Fruit fly (Drosophila melanogaster): ENCODE data around the gene CG3108.

The CG3108 gene

DNA sequence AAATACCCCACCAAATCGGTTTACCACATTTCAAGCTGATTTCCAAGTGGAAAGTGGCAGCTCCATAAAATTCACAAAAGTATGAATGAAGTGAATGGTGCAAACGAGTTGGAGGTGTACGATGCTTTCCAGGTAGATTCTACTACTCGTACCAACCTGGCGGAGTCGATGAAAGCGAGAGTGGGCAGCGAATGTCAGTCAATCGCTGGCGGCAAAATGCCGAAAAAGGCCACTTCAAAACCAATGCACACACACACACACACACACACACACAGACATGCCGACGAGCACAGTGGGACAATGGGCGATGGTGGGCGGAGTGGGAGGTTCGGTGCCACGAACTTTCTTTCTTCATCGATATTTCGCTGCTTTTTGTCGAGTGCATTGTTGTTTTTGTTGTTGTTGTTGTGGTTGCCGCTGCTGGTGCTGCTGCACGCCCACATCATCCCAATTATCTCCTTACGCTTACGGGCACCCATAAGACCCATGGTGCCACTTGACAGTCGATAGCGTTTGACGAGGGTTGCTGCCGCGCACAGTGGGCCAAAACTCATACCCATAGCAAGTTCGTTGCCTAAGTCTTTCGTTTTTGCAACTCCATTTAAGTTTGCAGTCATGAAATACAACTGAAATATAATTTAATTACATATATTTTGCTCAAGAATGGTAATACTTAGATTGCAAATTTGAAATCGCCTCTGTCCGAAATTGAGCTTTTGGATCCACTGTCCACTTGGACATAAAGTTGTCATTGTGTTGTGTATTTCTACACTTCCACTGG is 2.0 kb upstream of the CG3108 start:
- TF ChIP-seq D19A (tag; optimal IDR thresholded peaks at IDR 0.05): no peak
- no peak for TF ChIP-seq chm (GFP tag; IDR thresholded peaks at IDR 0.05)
- TF ChIP-seq tgo (GFP tag; IDR thresholded peaks at IDR 0.05): peak; percentile 35; the same call in 1 of the 3 replicates
- TF ChIP-seq CG8089 (GFP tag; optimal IDR thresholded peaks at IDR 0.05): no peak
- TF ChIP-seq CG7786 (GFP tag; optimal IDR thresholded peaks at IDR 0.05): no peak
- no peak for TF ChIP-seq toy (GFP tag; IDR thresholded peaks at IDR 0.05)
- peak; percentile 23 for TF ChIP-seq cg (GFP tag; optimal IDR thresholded peaks at IDR 0.05)
- peak; percentile 55; the same call in 1 of the 2 replicates for TF ChIP-seq Xrp1 (GFP tag; IDR thresholded peaks at IDR 0.05)
- TF ChIP-seq fd64A (GFP tag; optimal IDR thresholded peaks at IDR 0.05): no peak
- TF ChIP-seq PHDP (tag; optimal IDR thresholded peaks at IDR 0.05): peak; percentile 41
- TF ChIP-seq slbo (GFP tag; IDR thresholded peaks at IDR 0.05): no peak
- TF ChIP-seq prd (optimal IDR thresholded peaks at IDR 0.05): no peak
- peak; percentile 55; the same call in 2 of the 3 replicates for TF ChIP-seq prd (GFP tag; IDR thresholded peaks at IDR 0.05)
- peak in 1 of 2 experiments; percentile 24 for TF ChIP-seq chif (GFP tag; optimal IDR thresholded peaks at IDR 0.05)
- no peak for TF ChIP-seq CG6272 (GFP tag; IDR thresholded peaks at IDR 0.05)
- no peak for TF ChIP-seq btn (GFP tag; optimal IDR thresholded peaks at IDR 0.05)
- TF ChIP-seq CG31224 (GFP tag; IDR thresholded peaks at IDR 0.05): no peak
- peak; percentile 8 for TF ChIP-seq HHEX (GFP tag; optimal IDR thresholded peaks at IDR 0.05)
- TF ChIP-seq nerfin-1 (tag; optimal IDR thresholded peaks at IDR 0.05): peak; percentile 20
- TF ChIP-seq CG10959 (GFP tag; IDR thresholded peaks at IDR 0.05): no peak
- TF ChIP-seq sisA (GFP tag; IDR thresholded peaks at IDR 0.05): peak; percentile 49
- peak; percentile 4 for TF ChIP-seq NfI (GFP tag; optimal IDR thresholded peaks at IDR 0.05)
- no peak for TF ChIP-seq CG42726 (GFP tag; IDR thresholded peaks at IDR 0.05; ENCODE audit: partially characterized antibody)
- no peak for TF ChIP-seq emc (GFP tag; optimal IDR thresholded peaks at IDR 0.05)
- TF ChIP-seq phol (tag; optimal IDR thresholded peaks at IDR 0.05): peak; percentile 62
- TF ChIP-seq sim (GFP tag; IDR thresholded peaks at IDR 0.05): no peak
- TF ChIP-seq dmrt99B (tag; optimal IDR thresholded peaks at IDR 0.05): peak; percentile 76
- no peak for TF ChIP-seq CG15696 (tag; optimal IDR thresholded peaks at IDR 0.05)
- TF ChIP-seq CG12236 (GFP tag; optimal IDR thresholded peaks at IDR 0.05): no peak
- no peak for TF ChIP-seq CG11456 (GFP tag; IDR thresholded peaks at IDR 0.05)
- TF ChIP-seq org-1 (GFP tag; optimal IDR thresholded peaks at IDR 0.05): peak; percentile 30
- TF ChIP-seq jing (GFP tag; optimal IDR thresholded peaks at IDR 0.05): peak; percentile 41
- no peak for TF ChIP-seq CG2129 (GFP tag; IDR thresholded peaks at IDR 0.05; ENCODE audit: partially characterized antibody)
- TF ChIP-seq CG4820 (GFP tag; optimal IDR thresholded peaks at IDR 0.05): peak; percentile 42
- no peak for TF ChIP-seq CG3726 (GFP tag; IDR thresholded peaks at IDR 0.05)
- no peak for TF ChIP-seq CG15073 (GFP tag; optimal IDR thresholded peaks at IDR 0.05)
- TF ChIP-seq CG9876 (GFP tag; optimal IDR thresholded peaks at IDR 0.05): no peak
- TF ChIP-seq CG4360 (GFP tag; IDR thresholded peaks at IDR 0.05): 0 out of 2 replicates have a peak, but pooled peaks have one; percentile 24
- TF ChIP-seq ATbp (GFP tag; optimal IDR thresholded peaks at IDR 0.05): peak; percentile 64
- TF ChIP-seq CG10267 (tag; optimal IDR thresholded peaks at IDR 0.05): peak; percentile 26
- TF ChIP-seq grau (tag; optimal IDR thresholded peaks at IDR 0.05): peak; percentile 38
- peak; percentile 72 for TF ChIP-seq CG11504 (tag; optimal IDR thresholded peaks at IDR 0.05)
- no peak for TF ChIP-seq CG2199 (GFP tag; IDR thresholded peaks at IDR 0.05)
- TF ChIP-seq CoRest (tag; optimal IDR thresholded peaks at IDR 0.05): peak; percentile 37
- TF ChIP-seq pan (optimal IDR thresholded peaks at IDR 0.05): no peak
- peak in 1 of 2 experiments; percentile 37 for TF ChIP-seq pan (GFP tag; optimal IDR thresholded peaks at IDR 0.05 in 1 of 2, IDR thresholded peaks at IDR 0.05 in 1 of 2)
- peak; percentile 70 for TF ChIP-seq Oli (tag; optimal IDR thresholded peaks at IDR 0.05)
- no peak for TF ChIP-seq Bteb2 (GFP tag; optimal IDR thresholded peaks at IDR 0.05)
- peak; percentile 84 for TF ChIP-seq Blimp-1 (GFP tag; optimal IDR thresholded peaks at IDR 0.05)
- TF ChIP-seq sens-2 (GFP tag; IDR thresholded peaks at IDR 0.05): peak; percentile 54; the same call in 1 of the 2 replicates

Data from whole organism, embryonic.